Fruit fly (Drosophila melanogaster) whole organism, embryonic: ENCODE results near the gene Pdhb.

Experiments
- CG10209 ChIP-seq: fragments of 200-800 bp; sonication (Bioruptor generic); optimal IDR thresholded peaks from 3 replicates; lab custom pipeline; 2017; ENCODE audit warnings: missing biosample characterization, mild to moderate bottlenecking, missing genetic modification characterization, missing genetic modification reagents
- CG10462 ChIP-seq: fragments of 200-800 bp; sonication (Bioruptor generic); optimal IDR thresholded peaks from 2 replicates; lab custom pipeline; 2016; ENCODE audit warnings: missing biosample characterization, missing genetic modification characterization
- CG10565 ChIP-seq: fragments of 200-800 bp; sonication (Bioruptor generic); optimal IDR thresholded peaks from 3 replicates; lab custom pipeline; 2016; ENCODE audit warnings: missing biosample characterization, mild to moderate bottlenecking, missing genetic modification characterization
- CG11093 ChIP-seq: fragments of 200-800 bp; sonication (Bioruptor generic); IDR thresholded peaks from 3 replicates; pipeline ENCODE4 v1.3.6; 2022; ENCODE audit warnings: missing biosample characterization, missing genetic modification characterization
- CG12744 ChIP-seq: fragments of 200-800 bp; sonication (Bioruptor generic); optimal IDR thresholded peaks from 2 replicates; lab custom pipeline; 2016; ENCODE audit warnings: missing biosample characterization, missing genetic modification characterization
- CG15011 ChIP-seq: fragments of 200-800 bp; sonication (Bioruptor generic); optimal IDR thresholded peaks from 3 replicates; lab custom pipeline; 2018; ENCODE audit warnings: missing biosample characterization, mild to moderate bottlenecking, missing genetic modification characterization
- CG1602 ChIP-seq: fragments of 200-800 bp; sonication (Bioruptor generic); optimal IDR thresholded peaks from 3 replicates; lab custom pipeline; 2016; ENCODE audit warnings: missing biosample characterization, missing genetic modification characterization
- CG16815 ChIP-seq: fragments of 200-800 bp; sonication (Bioruptor generic); optimal IDR thresholded peaks from 3 replicates; lab custom pipeline; 2017; ENCODE audit warnings: missing biosample characterization, mild to moderate bottlenecking, missing genetic modification characterization
- CG31388 ChIP-seq: fragments of 200-800 bp; sonication (Bioruptor generic); optimal IDR thresholded peaks from 2 replicates; lab custom pipeline; 2016; ENCODE audit warnings: missing biosample characterization, missing genetic modification characterization
- CG31441 ChIP-seq: fragments of 200-800 bp; sonication (Bioruptor generic); IDR thresholded peaks from 2 replicates; pipeline ENCODE4 v1.3.6; 2022; ENCODE audit warnings: missing biosample characterization, missing genetic modification characterization
- CG4730 ChIP-seq: fragments of 200-800 bp; sonication (Bioruptor generic); IDR thresholded peaks from 2 replicates; pipeline ENCODE4 v1.3.6; 2022; ENCODE audit warnings: missing biosample characterization, missing genetic modification characterization
- CG4854 ChIP-seq: fragments of 200-800 bp; sonication (Bioruptor generic); optimal IDR thresholded peaks from 2 replicates; lab custom pipeline; 2016; ENCODE audit warnings: missing biosample characterization, missing genetic modification characterization, inconsistent platforms
- CG5180 ChIP-seq: fragments of 200-800 bp; sonication (Bioruptor generic); optimal IDR thresholded peaks from 3 replicates; lab custom pipeline; 2017; ENCODE audit warnings: missing biosample characterization, missing genetic modification characterization, mild to moderate bottlenecking, moderate library complexity, missing genetic modification reagents
- CG6175 ChIP-seq: fragments of 200-800 bp; sonication (Bioruptor generic); IDR thresholded peaks from 3 replicates; pipeline ENCODE4 v1.3.6; 2022; ENCODE audit warnings: missing biosample characterization, missing genetic modification characterization
- CG6683 ChIP-seq: fragments of 200-800 bp; sonication (Bioruptor generic); optimal IDR thresholded peaks from 2 replicates; lab custom pipeline; 2017; ENCODE audit warnings: missing biosample characterization, mild to moderate bottlenecking, missing genetic modification characterization, missing genetic modification reagents
- CG6791 ChIP-seq: fragments of 200-800 bp; sonication (Bioruptor generic); IDR thresholded peaks from 3 replicates; pipeline ENCODE4 v1.3.6; 2022; ENCODE audit warnings: missing biosample characterization, missing genetic modification characterization; ENCODE audit not compliant: partially characterized antibody
- CG9437 ChIP-seq: fragments of 200-800 bp; sonication (Bioruptor generic); optimal IDR thresholded peaks from 2 replicates; lab custom pipeline; 2018; ENCODE audit warnings: missing biosample characterization, mild to moderate bottlenecking, missing genetic modification characterization
- CG9797 ChIP-seq: fragments of 200-800 bp; sonication (Bioruptor generic); optimal IDR thresholded peaks from 3 replicates; lab custom pipeline; 2018; ENCODE audit warnings: missing biosample characterization, mild to moderate bottlenecking, missing genetic modification characterization
- Dip2 ChIP-seq: fragments of 200-800 bp; sonication (Bioruptor generic); IDR thresholded peaks from 2 replicates; pipeline ENCODE4 v1.3.6; 2022; ENCODE audit warnings: missing biosample characterization, missing genetic modification characterization
- Dip3 ChIP-seq: fragments of 200-800 bp; sonication (Bioruptor generic); optimal IDR thresholded peaks from 3 replicates; lab custom pipeline; 2016; ENCODE audit warnings: missing biosample characterization, missing genetic modification characterization
- Dll ChIP-seq: fragments of 200-800 bp; sonication (Bioruptor generic); IDR thresholded peaks from 4 replicates; pipeline ENCODE4 v1.3.6; 2022; ENCODE audit warnings: missing biosample characterization, missing genetic modification characterization; ENCODE audit not compliant: partially characterized antibody
- Dref ChIP-seq: fragments of 200-800 bp; sonication (Bioruptor generic); IDR thresholded peaks from 2 replicates; pipeline ENCODE4 v1.3.6; 2022; ENCODE audit warnings: missing biosample characterization, missing genetic modification characterization
- E2f2 ChIP-seq: fragments of 200-800 bp; sonication (Bioruptor generic); IDR thresholded peaks from 2 replicates; pipeline ENCODE4 v1.3.6; 2022; ENCODE audit warnings: missing biosample characterization, missing genetic modification characterization
- Eip74EF ChIP-seq, 2 experiments: fragments of 200-800 bp in 1 of 2; fragments of >200 bp in 1 of 2; sonication (Bioruptor generic) in 1 of 2; optimal IDR thresholded peaks; 2 replicates each; lab custom pipeline; 2017 to 2019; ENCODE audit warnings: missing biosample characterization in 2 of 2, missing genetic modification characterization in 2 of 2, mild to moderate bottlenecking in 1 of 2, moderate library complexity in 1 of 2
- Fer3 ChIP-seq: fragments of 200-800 bp; sonication (Bioruptor generic); optimal IDR thresholded peaks from 2 replicates; lab custom pipeline; 2018; ENCODE audit warnings: missing biosample characterization, mild to moderate bottlenecking, missing genetic modification characterization, moderate library complexity
- HmgZ ChIP-seq: fragments of 200-800 bp; sonication (Bioruptor generic); optimal IDR thresholded peaks from 2 replicates; lab custom pipeline; 2018; ENCODE audit warnings: missing biosample characterization, mild to moderate bottlenecking, missing genetic modification characterization
- Hr3 ChIP-seq: fragments of 200-800 bp; sonication (Bioruptor generic); optimal IDR thresholded peaks from 3 replicates; lab custom pipeline; 2016; ENCODE audit warnings: missing biosample characterization, missing genetic modification characterization
- Lim3 ChIP-seq: fragments of 200-800 bp; sonication (Bioruptor generic); IDR thresholded peaks from 2 replicates; pipeline ENCODE4 v1.3.6; 2022; ENCODE audit warnings: missing biosample characterization, missing genetic modification characterization
- MTF-1 ChIP-seq: fragments of 200-800 bp; sonication (Bioruptor generic); optimal IDR thresholded peaks from 2 replicates; lab custom pipeline; 2018; ENCODE audit warnings: missing biosample characterization, mild to moderate bottlenecking, missing genetic modification characterization, borderline replicate concordance
- Myb ChIP-seq: fragments of 200-800 bp; sonication (Bioruptor generic); optimal IDR thresholded peaks from 2 replicates; lab custom pipeline; 2016; ENCODE audit warnings: missing biosample characterization, missing genetic modification characterization
- Ravus ChIP-seq: fragments of 200-800 bp; sonication (Bioruptor generic); IDR thresholded peaks from 2 replicates; pipeline ENCODE4 v1.3.6; 2022; ENCODE audit warnings: missing biosample characterization, missing genetic modification characterization
- Spps ChIP-seq: fragments of 200-800 bp; sonication (Bioruptor generic); optimal IDR thresholded peaks from 2 replicates; lab custom pipeline; 2018; ENCODE audit warnings: missing biosample characterization, mild to moderate bottlenecking, missing genetic modification characterization
- Sry-β ChIP-seq: fragments of 200-800 bp; sonication (Bioruptor generic); optimal IDR thresholded peaks from 2 replicates; lab custom pipeline; 2018; ENCODE audit warnings: missing biosample characterization, mild to moderate bottlenecking, missing genetic modification characterization, moderate library complexity
- Trl ChIP-seq, 3 experiments: fragments of >200 bp in 2 of 3; fragments of 200-800 bp in 1 of 3; sonication (Bioruptor generic) in 1 of 3; optimal IDR thresholded peaks; 2 replicates in 1 of 3; 3 replicates in 2 of 3; lab custom pipeline; 2016 to 2017; ENCODE audit warnings: missing biosample characterization in 1 of 3, missing genetic modification characterization in 1 of 3
- Vsx1 ChIP-seq: fragments of 200-800 bp; sonication (Bioruptor generic); optimal IDR thresholded peaks from 2 replicates; lab custom pipeline; 2017; ENCODE audit warnings: missing biosample characterization, mild to moderate bottlenecking, missing genetic modification characterization, missing genetic modification reagents
- ato ChIP-seq: fragments of 200-800 bp; sonication (Bioruptor generic); IDR thresholded peaks from 2 replicates; pipeline ENCODE4 v1.3.6; 2022; ENCODE audit warnings: missing biosample characterization, missing genetic modification characterization; ENCODE audit not compliant: partially characterized antibody
- bcd ChIP-seq: fragments of 200-800 bp; sonication (Bioruptor generic); optimal IDR thresholded peaks from 2 replicates; lab custom pipeline; 2017; ENCODE audit warnings: missing biosample characterization, mild to moderate bottlenecking, missing genetic modification characterization
- bigmax ChIP-seq: fragments of 200-800 bp; sonication (Bioruptor generic); optimal IDR thresholded peaks from 2 replicates; lab custom pipeline; 2018; ENCODE audit warnings: missing biosample characterization, mild to moderate bottlenecking, missing genetic modification characterization
- chif ChIP-seq, 2 experiments: fragments of 200-800 bp; sonication (Bioruptor generic); optimal IDR thresholded peaks; 3 replicates each; lab custom pipeline; 2016; ENCODE audit warnings: missing biosample characterization in 2 of 2, missing genetic modification characterization in 2 of 2
- chm ChIP-seq: fragments of 200-800 bp; sonication (Bioruptor generic); IDR thresholded peaks from 2 replicates; pipeline ENCODE4 v1.3.6; 2022; ENCODE audit warnings: missing biosample characterization, missing genetic modification characterization
- fru ChIP-seq: fragments of >200 bp; optimal IDR thresholded peaks from 2 replicates; lab custom pipeline; 2017
- gcm ChIP-seq: fragments of 200-800 bp; sonication (Bioruptor generic); optimal IDR thresholded peaks from 2 replicates; lab custom pipeline; 2019; ENCODE audit warnings: missing biosample characterization, mild to moderate bottlenecking, missing genetic modification characterization, moderate library complexity
- salm ChIP-seq: fragments of 200-800 bp; sonication (Bioruptor generic); optimal IDR thresholded peaks from 2 replicates; lab custom pipeline; 2018; ENCODE audit warnings: missing biosample characterization, mild to moderate bottlenecking, missing genetic modification characterization
- seq ChIP-seq: fragments of 200-800 bp; sonication (Bioruptor generic); IDR thresholded peaks from 2 replicates; pipeline ENCODE4 v1.3.6; 2022; ENCODE audit warnings: missing biosample characterization, missing genetic modification characterization
- sisA ChIP-seq: fragments of 200-800 bp; sonication (Bioruptor generic); IDR thresholded peaks from 2 replicates; pipeline ENCODE4 v1.3.6; 2022; ENCODE audit warnings: missing biosample characterization, missing genetic modification characterization
- tio ChIP-seq: fragments of 200-800 bp; sonication (Bioruptor generic); optimal IDR thresholded peaks from 2 replicates; lab custom pipeline; 2017; ENCODE audit warnings: missing biosample characterization, missing genetic modification characterization, inconsistent platforms
- ttk ChIP-seq: fragments of 200-800 bp; sonication (Bioruptor generic); IDR thresholded peaks from 2 replicates; pipeline ENCODE4 v2.1.2; 2022; ENCODE audit warnings: missing biosample characterization, missing genetic modification characterization
- tup ChIP-seq: fragments of 200-800 bp; sonication (Bioruptor generic); optimal IDR thresholded peaks from 2 replicates; lab custom pipeline; 2016; ENCODE audit warnings: missing biosample characterization, mild to moderate bottlenecking, missing genetic modification characterization, moderate library complexity
- usp ChIP-seq: fragments of >200 bp; optimal IDR thresholded peaks from 2 replicates; lab custom pipeline; 2017; ENCODE audit warnings: missing biosample characterization, missing genetic modification characterization
- zfh2 ChIP-seq: fragments of 200-800 bp; sonication (Bioruptor generic); optimal IDR thresholded peaks from 2 replicates; lab custom pipeline; 2016; ENCODE audit warnings: missing biosample characterization, missing genetic modification characterization

Gene Pdhb

DNA sequence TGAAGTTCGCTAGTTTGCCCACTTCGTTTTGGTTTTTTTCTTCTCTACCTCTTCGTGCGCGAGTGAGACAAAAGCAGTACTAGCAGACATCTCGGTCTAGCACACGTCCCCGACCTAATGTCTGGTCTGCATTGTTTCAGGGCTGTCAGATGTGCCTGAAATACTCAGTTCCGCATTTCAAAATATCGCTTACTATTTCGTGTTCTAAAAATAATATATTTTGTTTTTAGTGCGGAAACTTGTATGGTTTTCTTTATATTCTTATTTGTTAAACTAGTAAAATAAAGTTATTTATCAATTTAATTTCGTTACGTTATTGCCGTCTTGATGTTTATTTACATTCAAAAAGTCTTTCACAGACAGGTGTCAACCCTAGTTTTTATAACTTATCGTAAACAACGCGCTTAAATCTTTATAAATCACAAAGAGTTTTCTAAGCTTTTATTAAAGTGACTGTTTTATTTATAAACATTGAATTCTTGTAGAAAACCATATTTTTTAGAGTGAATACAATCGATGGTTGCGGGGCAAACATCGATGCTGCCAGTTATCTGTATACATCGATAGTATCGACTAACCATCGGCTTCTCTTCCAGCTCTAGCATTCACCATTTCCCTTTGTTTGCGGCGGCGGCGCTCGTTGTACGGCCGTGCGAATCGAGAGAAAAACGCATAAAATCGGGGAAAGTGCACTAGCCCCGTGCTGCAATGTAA is 49.5 kb upstream of the Pdhb start (continued):
- TF ChIP-seq CG10209 (peak; percentile 75), Spps (tag; lab: Kevin White, UChicago) (no peak), salm (no peak), CG15011 (GFP tag; lab: Kevin White, UChicago) (peak; percentile 63), Lim3 (GFP tag; lab: Robert Waterston, UW) (no peak), Trl (optimal IDR thresholded peaks at IDR 0.05; lab: Kevin White, UChicago) (no peak), Trl (GFP tag; optimal IDR thresholded peaks at IDR 0.05; lab: Kevin White, UChicago) (peak; percentile 65), gcm (GFP tag; lab: Kevin White, UChicago) (peak; percentile 10), CG6791 (no peak), CG31388 (GFP tag; lab: Kevin White, UChicago) (no peak), tup (peak; percentile 3), CG5180 (GFP tag; lab: Kevin White, UChicago) (no peak), Sry-β (GFP tag; lab: Kevin White, UChicago) (peak; percentile 41), HmgZ (tag; lab: Kevin White, UChicago) (peak; percentile 13), CG9797 (no peak), chif (GFP tag; optimal IDR thresholded peaks at IDR 0.05; lab: Kevin White, UChicago) (peak; percentile 46 to 47), CG4730 (GFP tag; lab: Robert Waterston, UW) (no peak), Hr3 (GFP tag; lab: Kevin White, UChicago) (peak; percentile 68), CG4854 (peak; percentile 48), ato (GFP tag; lab: Robert Waterston, UW) (no peak), chm (GFP tag; lab: Robert Waterston, UW) (no peak), tio (GFP tag; lab: Kevin White, UChicago) (no peak), CG10462 (GFP tag; lab: Kevin White, UChicago) (peak; percentile 15), seq (no peak), Dll (GFP tag; lab: Robert Waterston, UW) (no peak), bigmax (GFP tag; lab: Kevin White, UChicago) (no peak), CG6175 (GFP tag; lab: Robert Waterston, UW) (no peak), sisA (no peak), Dip2 (no peak), Eip74EF (GFP tag; optimal IDR thresholded peaks at IDR 0.05; lab: Kevin White, UChicago) (peak in 1 of 2 experiments; percentile 69), Ravus (GFP tag; lab: Robert Waterston, UW) (no peak), CG11093 (GFP tag; lab: Robert Waterston, UW) (no peak), bcd (GFP tag; lab: Kevin White, UChicago) (peak; percentile 70), Dref (GFP tag; lab: Robert Waterston, UW) (no peak), CG6683 (GFP tag; lab: Kevin White, UChicago) (peak; percentile 32), CG10565 (GFP tag; lab: Kevin White, UChicago) (no peak), ttk (no peak), fru (lab: Kevin White, UChicago) (no peak), Myb (GFP tag; lab: Kevin White, UChicago) (peak; percentile 33), E2f2 (GFP tag; lab: Robert Waterston, UW) (no peak), CG12744 (GFP tag; lab: Kevin White, UChicago) (peak; percentile 2), Fer3 (tag; lab: Kevin White, UChicago) (peak; percentile 79), usp (GFP tag; lab: Kevin White, UChicago) (no peak), CG9437 (GFP tag; lab: Kevin White, UChicago) (peak; percentile 81), Vsx1 (GFP tag; lab: Kevin White, UChicago) (peak; percentile 8), CG16815 (GFP tag; lab: Kevin White, UChicago) (peak; percentile 64), Dip3 (GFP tag; lab: Kevin White, UChicago) (peak; percentile 46), zfh2 (GFP tag; lab: Kevin White, UChicago) (peak; percentile 30), CG1602 (peak; percentile 39), MTF-1 (GFP tag; lab: Kevin White, UChicago) (no peak), CG31441 (no peak)
